Fruit fly (Drosophila melanogaster) whole organism, embryonic: Measurements from ENCODE around the gene Gycalpha99B.

Source experiments
- Asciz ChIP-seq: fragments of 200-800 bp; sonication (Bioruptor generic); optimal IDR thresholded peaks from 2 replicates; lab custom pipeline; 2017; ENCODE audit warnings: missing biosample characterization, mild to moderate bottlenecking, missing genetic modification characterization, missing genetic modification reagents
- Blimp-1 ChIP-seq: fragments of 200-800 bp; sonication (Bioruptor generic); optimal IDR thresholded peaks from 3 replicates; lab custom pipeline; 2018; ENCODE audit warnings: missing biosample characterization, missing genetic modification characterization, mild to moderate bottlenecking, moderate library complexity, missing genetic modification reagents
- CG16779 ChIP-seq: fragments of 200-800 bp; sonication (Bioruptor generic); IDR thresholded peaks from 2 replicates; pipeline ENCODE4 v1.3.6; 2022; ENCODE audit warnings: missing biosample characterization, missing genetic modification characterization
- CG18262 ChIP-seq: fragments of 200-800 bp; optimal IDR thresholded peaks from 3 replicates; lab custom pipeline; 2019; ENCODE audit warnings: missing biosample characterization, mild to moderate bottlenecking, missing genetic modification characterization, moderate library complexity
- CG6813 ChIP-seq: fragments of 200-800 bp; sonication (Bioruptor generic); optimal IDR thresholded peaks from 2 replicates; lab custom pipeline; 2017; ENCODE audit warnings: missing biosample characterization, missing genetic modification characterization, mild to moderate bottlenecking, moderate library complexity, missing genetic modification reagents
- Max ChIP-seq: fragments of 200-800 bp; sonication (Bioruptor generic); optimal IDR thresholded peaks from 2 replicates; lab custom pipeline; 2016; ENCODE audit warnings: missing biosample characterization, mild to moderate bottlenecking, missing genetic modification characterization
- Sry-β ChIP-seq: fragments of 200-800 bp; sonication (Bioruptor generic); optimal IDR thresholded peaks from 2 replicates; lab custom pipeline; 2018; ENCODE audit warnings: missing biosample characterization, mild to moderate bottlenecking, missing genetic modification characterization, moderate library complexity
- corto ChIP-seq: fragments of 200-800 bp; sonication (Bioruptor generic); optimal IDR thresholded peaks from 2 replicates; lab custom pipeline; 2016; ENCODE audit warnings: missing biosample characterization, mild to moderate bottlenecking, missing genetic modification characterization, moderate library complexity
- shn ChIP-seq: fragments of 200-800 bp; sonication (Bioruptor generic); optimal IDR thresholded peaks from 3 replicates; lab custom pipeline; 2016; ENCODE audit warnings: missing biosample characterization, missing genetic modification characterization
- tna ChIP-seq: fragments of 200-800 bp; sonication (Bioruptor generic); IDR thresholded peaks from 2 replicates; pipeline ENCODE4 v1.3.6; 2022; ENCODE audit warnings: missing biosample characterization, missing genetic modification characterization; ENCODE audit not compliant: partially characterized antibody
- usp ChIP-seq: fragments of >200 bp; optimal IDR thresholded peaks from 2 replicates; lab custom pipeline; 2017; ENCODE audit warnings: missing biosample characterization, missing genetic modification characterization
- wor ChIP-seq: fragments of 200-800 bp; sonication (Bioruptor generic); IDR thresholded peaks from 2 replicates; pipeline ENCODE4 v1.3.6; 2022; ENCODE audit warnings: missing biosample characterization, missing genetic modification characterization

- no peak for TF ChIP-seq shn (GFP tag; lab: Kevin White, UChicago)
- no peak for TF ChIP-seq Blimp-1 (GFP tag; lab: Kevin White, UChicago)
- no peak for TF ChIP-seq CG6813
- no peak for TF ChIP-seq wor (GFP tag; lab: Robert Waterston, UW)
- TF ChIP-seq Sry-β (GFP tag; lab: Kevin White, UChicago) = no peak
- no peak for TF ChIP-seq CG16779 (GFP tag; lab: Robert Waterston, UW)
- no peak for TF ChIP-seq tna (GFP tag; lab: Robert Waterston, UW)
- no peak for TF ChIP-seq Max (GFP tag; lab: Kevin White, UChicago)
- TF ChIP-seq CG18262 (tag; lab: Kevin White, UChicago) = no peak
- TF ChIP-seq Asciz (GFP tag; lab: Kevin White, UChicago) = no peak
- no peak for TF ChIP-seq corto (GFP tag; lab: Kevin White, UChicago)
- no peak for TF ChIP-seq usp (GFP tag; lab: Kevin White, UChicago)
These were observed 13.5 kb upstream of the Gycalpha99B start, which contains the start of the genes ppk20 and ppk30 for dm6 chr3R:29668777-29669176.
